Fruit fly (Drosophila melanogaster) Kc167 (cell line): ENCODE results near the gene CG5435.

Source experiments
- Sin3A ChIP-seq: fragments of >200 bp; optimal IDR thresholded peaks from 2 replicates; lab custom pipeline; 2018; ENCODE audit warnings: missing external identifiers
- h ChIP-seq: fragments of >200 bp; optimal IDR thresholded peaks from 3 replicates; lab custom pipeline; 2018; ENCODE audit warnings: missing external identifiers
- psq ChIP-seq: fragments of >200 bp; optimal IDR thresholded peaks from 2 replicates; lab custom pipeline; 2017; ENCODE audit warnings: missing external identifiers
- ttk ChIP-seq: sonication (Bioruptor generic); optimal IDR thresholded peaks from 2 replicates; lab custom pipeline; 2017; ENCODE audit warnings: missing external identifiers

- no peak for TF ChIP-seq Sin3A
- no peak for TF ChIP-seq ttk (lab: Kevin White, UChicago)
- TF ChIP-seq psq (lab: Kevin White, UChicago) = no peak
- no peak for TF ChIP-seq h (lab: Kevin White, UChicago)
Observed at dm6 chr2L:12413899-12414298, 16.8 kb downstream of the CG5435 start.
